Worm (Caenorhabditis elegans) whole organism, early embryonic: ENCODE results near the gene nhr-90.

ENCODE experiments used
- B0310.2 ChIP-seq: sonication (generic microtip); optimal IDR thresholded peaks from 2 replicates; lab custom pipeline; 2016; ENCODE audit warnings: mild to moderate bottlenecking, missing genetic modification characterization, missing compliant biosample characterization
- F13C5.2 ChIP-seq: sonication (generic microtip); optimal IDR thresholded peaks from 2 replicates; lab custom pipeline; 2017; ENCODE audit warnings: mild to moderate bottlenecking, missing genetic modification characterization, inconsistent platforms, missing compliant biosample characterization
- aly-1 ChIP-seq: sonication (generic microtip); optimal IDR thresholded peaks from 2 replicates; lab custom pipeline; 2016; ENCODE audit warnings: missing genetic modification characterization, missing compliant biosample characterization
- ama-1 ChIP-seq: fragments of 150-350 bp; optimal IDR thresholded peaks from 2 replicates; lab custom pipeline; 2014
- ceh-13 ChIP-seq: fragments of 200-800 bp; sonication (Bioruptor generic); optimal IDR thresholded peaks from 2 replicates; lab custom pipeline; 2018; ENCODE audit warnings: mild to moderate bottlenecking, missing genetic modification characterization, missing compliant biosample characterization
- ceh-36 ChIP-seq: sonication (generic microtip); optimal IDR thresholded peaks from 2 replicates; lab custom pipeline; 2016; ENCODE audit warnings: missing genetic modification characterization, inconsistent platforms, missing compliant biosample characterization
- flt-1 ChIP-seq: fragments of 200-800 bp; sonication (Bioruptor generic); IDR thresholded peaks from 2 replicates; pipeline ENCODE4 v1.3.6; 2022; ENCODE audit warnings: missing genetic modification characterization, missing compliant biosample characterization
- hmbx-1 ChIP-seq: sonication (generic microtip); optimal IDR thresholded peaks from 2 replicates; lab custom pipeline; 2016; ENCODE audit warnings: mild to moderate bottlenecking, missing genetic modification characterization, missing compliant biosample characterization
- hnd-1 ChIP-seq: sonication (generic microtip); optimal IDR thresholded peaks from 2 replicates; lab custom pipeline; 2016; ENCODE audit warnings: missing genetic modification characterization, missing compliant biosample characterization
- scrt-1 ChIP-seq: fragments of 200-800 bp; sonication (Bioruptor generic); IDR thresholded peaks from 2 replicates; pipeline ENCODE4 v1.3.6; 2022; ENCODE audit warnings: missing genetic modification characterization, missing compliant biosample characterization
- tra-4 ChIP-seq: sonication (generic microtip); optimal IDR thresholded peaks from 2 replicates; lab custom pipeline; 2017; ENCODE audit warnings: missing genetic modification characterization, missing compliant biosample characterization

DNA sequence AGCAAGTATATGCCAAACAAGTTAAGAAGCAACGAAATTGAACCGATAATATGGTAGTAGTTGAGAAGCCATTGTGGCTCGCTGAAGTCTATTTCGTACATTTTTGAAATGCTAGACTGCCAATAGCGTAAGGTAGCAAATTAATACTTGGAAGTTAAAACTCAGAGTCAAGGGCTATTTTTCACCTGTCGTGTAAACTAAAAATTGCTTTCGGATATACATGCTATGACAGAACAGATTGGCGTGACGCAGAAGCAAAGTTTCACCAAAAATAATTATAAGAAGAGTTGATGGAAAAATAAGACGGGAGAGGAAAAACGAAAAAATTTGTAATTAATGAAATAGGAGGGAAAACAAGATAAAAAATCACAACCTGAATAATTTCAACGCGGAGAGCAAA is 44.3 kb upstream of the nhr-90 start, which contains the start of gene sri-73:
- TF ChIP-seq B0310.2 (tag; lab: Kevin White, UChicago) (no peak), ceh-36 (tag; lab: Kevin White, UChicago) (no peak), ama-1 (lab: Kevin White, UChicago) (no peak), F13C5.2 (tag; lab: Kevin White, UChicago) (no peak), aly-1 (tag; lab: Kevin White, UChicago) (no peak), hnd-1 (tag; lab: Kevin White, UChicago) (no peak), flt-1 (no peak), scrt-1 (GFP tag; lab: Robert Waterston, UW) (no peak), tra-4 (tag; lab: Kevin White, UChicago) (no peak), hmbx-1 (tag; lab: Kevin White, UChicago) (no peak), ceh-13 (GFP tag; lab: Kevin White, UChicago) (no peak)
